Worm (Caenorhabditis elegans): ENCODE data around the gene C01G6.2.

- no peak for TF ChIP-seq sma-3 (GFP tag; optimal IDR thresholded peaks at IDR 0.05)
- TF ChIP-seq unc-62 (GFP tag; optimal IDR thresholded peaks at IDR 0.05) = no peak
- TF ChIP-seq elt-3 (tag; optimal IDR thresholded peaks at IDR 0.05) = no peak
- TF ChIP-seq nhr-11 (tag; optimal IDR thresholded peaks at IDR 0.05) = no peak
- no peak for TF ChIP-seq nhr-77 (tag; optimal IDR thresholded peaks at IDR 0.05)
- TF ChIP-seq unc-39 (tag; optimal IDR thresholded peaks at IDR 0.05) = no peak
- TF ChIP-seq nhr-25 (tag; optimal IDR thresholded peaks at IDR 0.05) = no peak
- no peak for TF ChIP-seq alr-1 (tag; optimal IDR thresholded peaks at IDR 0.05)
- TF ChIP-seq blmp-1 (tag; optimal IDR thresholded peaks at IDR 0.05; ENCODE audit: insufficient read depth) = no peak
- no peak for TF ChIP-seq F13H6.1 (tag; optimal IDR thresholded peaks at IDR 0.05)
- no peak for TF ChIP-seq sem-4 (tag; optimal IDR thresholded peaks at IDR 0.05)
- no peak for TF ChIP-seq snpc-4 (tag; optimal IDR thresholded peaks at IDR 0.05)
- no peak for TF ChIP-seq ZK546.5 (tag; optimal IDR thresholded peaks at IDR 0.05)
- TF ChIP-seq ama-1 (optimal IDR thresholded peaks at IDR 0.05) = no peak
These were observed 43.9 kb upstream of the C01G6.2 start, which contains the start of gene ZK1067.3 for ce11 chrII:9222969-9223368.
